Worm (Caenorhabditis elegans) whole organism, L4 larva: ENCODE results near the gene nhr-286.

Experiments used
- F26F4.8 ChIP-seq: fragments of 200-800 bp; sonication (Bioruptor generic); conservative IDR thresholded peaks from 2 replicates; pipeline ENCODE4 v1.3.6; 2022; ENCODE audit warnings: missing genetic modification characterization, missing compliant biosample characterization
- F37D6.2 ChIP-seq: sonication (generic microtip); optimal IDR thresholded peaks from 2 replicates; lab custom pipeline; 2016; ENCODE audit warnings: mild to moderate bottlenecking, missing genetic modification characterization, missing compliant biosample characterization
- R02D3.7 ChIP-seq: fragments of 150-350 bp; sonication (generic microtip); optimal IDR thresholded peaks from 3 replicates; lab custom pipeline; 2014; ENCODE audit warnings: missing biosample characterization, missing genetic modification characterization
- T26A8.4 ChIP-seq: fragments of 200-800 bp; sonication (Bioruptor generic); IDR thresholded peaks from 2 replicates; pipeline ENCODE4 v1.3.6; 2022; ENCODE audit warnings: missing genetic modification characterization, missing compliant biosample characterization
- Y48G9A.11 ChIP-seq: fragments of 200-800 bp; sonication (Bioruptor generic); IDR thresholded peaks from 2 replicates; pipeline ENCODE4 v1.3.6; 2022; ENCODE audit warnings: missing genetic modification reagents, missing genetic modification characterization, missing compliant biosample characterization
- ZK546.5 ChIP-seq, 2 experiments: sonication (generic microtip); optimal IDR thresholded peaks; 2 replicates each; lab custom pipeline; 2017; ENCODE audit warnings: missing biosample characterization in 2 of 2, missing genetic modification characterization in 2 of 2
- aha-1 ChIP-seq: fragments of 150-350 bp; peaks from one replicate; lab custom pipeline; 2014; ENCODE audit warnings: missing biosample characterization, missing genetic modification characterization
- aly-2 ChIP-seq: sonication (generic microtip); optimal IDR thresholded peaks from 2 replicates; lab custom pipeline; 2018; ENCODE audit warnings: missing biosample characterization, missing genetic modification characterization
- attf-4 ChIP-seq: sonication (generic microtip); optimal IDR thresholded peaks from 3 replicates; lab custom pipeline; 2017; ENCODE audit warnings: missing biosample characterization, missing genetic modification characterization
- ceh-62 ChIP-seq: sonication (generic microtip); optimal IDR thresholded peaks from 2 replicates; lab custom pipeline; 2017; ENCODE audit warnings: missing biosample characterization, missing genetic modification characterization
- ceh-82 ChIP-seq: sonication (generic microtip); optimal IDR thresholded peaks from 2 replicates; lab custom pipeline; 2017; ENCODE audit warnings: missing biosample characterization, missing genetic modification characterization
- ctbp-1 ChIP-seq: fragments of 200-800 bp; sonication (Bioruptor generic); IDR thresholded peaks from 2 replicates; pipeline ENCODE4 v1.3.6; 2022; ENCODE audit warnings: missing genetic modification reagents, missing genetic modification characterization, missing compliant biosample characterization
- dmd-6 ChIP-seq: fragments of 200-800 bp; sonication (Bioruptor generic); IDR thresholded peaks from 2 replicates; pipeline ENCODE4 v1.3.6; 2022; ENCODE audit warnings: missing genetic modification reagents, missing genetic modification characterization, missing compliant biosample characterization
- hlh-11 ChIP-seq: fragments of 200-800 bp; sonication (Bioruptor generic); optimal IDR thresholded peaks from 2 replicates; lab custom pipeline; 2018; ENCODE audit warnings: mild to moderate bottlenecking, missing genetic modification characterization, missing compliant biosample characterization
- hmg-1.1 ChIP-seq: fragments of 200-800 bp; sonication (Bioruptor generic); IDR thresholded peaks from 2 replicates; pipeline ENCODE4 v1.3.6; 2022; ENCODE audit warnings: missing genetic modification reagents, missing genetic modification characterization, missing compliant biosample characterization
- jun-1 ChIP-seq: fragments of 150-350 bp; optimal IDR thresholded peaks from 2 replicates; lab custom pipeline; 2014; ENCODE audit warnings: missing biosample characterization, missing genetic modification reagents, missing genetic modification characterization
- lin-38 ChIP-seq: fragments of 200-800 bp; sonication (Bioruptor generic); IDR thresholded peaks from 2 replicates; pipeline ENCODE4 v1.3.6; 2022; ENCODE audit warnings: missing genetic modification reagents, missing genetic modification characterization, missing compliant biosample characterization
- madf-5 ChIP-seq, 2 experiments: fragments of 200-800 bp; sonication (Bioruptor generic); IDR thresholded peaks; 2 replicates each; pipeline ENCODE4 v1.3.6; 2022; ENCODE audit warnings: missing compliant biosample characterization in 2 of 2, missing genetic modification characterization in 2 of 2
- madf-9 ChIP-seq: fragments of 200-800 bp; sonication (Bioruptor generic); conservative IDR thresholded peaks from 2 replicates; pipeline ENCODE4 v1.3.6; 2022; ENCODE audit warnings: missing genetic modification reagents, missing genetic modification characterization, missing compliant biosample characterization
- mxl-3 ChIP-seq: fragments of 200-800 bp; sonication (Bioruptor generic); optimal IDR thresholded peaks from 2 replicates; lab custom pipeline; 2018; ENCODE audit warnings: mild to moderate bottlenecking, missing genetic modification characterization, missing compliant biosample characterization
- nhr-77 ChIP-seq: fragments of 150-350 bp; optimal IDR thresholded peaks from 2 replicates; lab custom pipeline; 2014; ENCODE audit warnings: missing biosample characterization, missing genetic modification characterization
- php-3 ChIP-seq: fragments of 200-800 bp; sonication (Bioruptor generic); IDR thresholded peaks from 2 replicates; pipeline ENCODE4 v1.3.6; 2022; ENCODE audit warnings: missing genetic modification reagents, missing genetic modification characterization, missing compliant biosample characterization
- sdz-12 ChIP-seq: fragments of 200-800 bp; sonication (Bioruptor generic); optimal IDR thresholded peaks from 2 replicates; lab custom pipeline; 2018; ENCODE audit warnings: mild to moderate bottlenecking, missing genetic modification characterization, missing compliant biosample characterization
- set-16 ChIP-seq: fragments of 200-800 bp; sonication (Bioruptor generic); IDR thresholded peaks from 2 replicates; pipeline ENCODE4 v1.3.6; 2022; ENCODE audit warnings: missing genetic modification reagents, missing genetic modification characterization, missing compliant biosample characterization
- snpc-1.2 ChIP-seq: fragments of 200-800 bp; sonication (Bioruptor generic); IDR thresholded peaks from 2 replicates; pipeline ENCODE4 v1.3.6; 2022; ENCODE audit warnings: missing genetic modification reagents, missing genetic modification characterization, missing compliant biosample characterization
- tra-1 ChIP-seq: fragments of 200-800 bp; sonication (Bioruptor generic); IDR thresholded peaks from 2 replicates; pipeline ENCODE4 v1.3.6; 2022; ENCODE audit warnings: missing genetic modification reagents, missing genetic modification characterization, missing compliant biosample characterization
- unc-39 ChIP-seq: sonication (generic microtip); optimal IDR thresholded peaks from 2 replicates; lab custom pipeline; 2017; ENCODE audit warnings: missing biosample characterization, missing genetic modification characterization
- unc-62 ChIP-seq, 3 experiments: fragments of 150-350 bp in 1 of 3; sonication (generic microtip); optimal IDR thresholded peaks in 2 of 3; peaks in 1 of 3; 1 replicate in 1 of 3; 2 replicates in 2 of 3; lab custom pipeline; 2014 to 2017; ENCODE audit warnings: missing biosample characterization in 3 of 3, missing genetic modification characterization in 3 of 3, missing genetic modification reagents in 3 of 3, missing genotype in 1 of 3
- zfp-2 ChIP-seq: sonication (generic microtip); optimal IDR thresholded peaks from 2 replicates; lab custom pipeline; 2016; ENCODE audit warnings: mild to moderate bottlenecking, missing genetic modification characterization, missing compliant biosample characterization
- zip-11 ChIP-seq: fragments of 200-800 bp; sonication (Bioruptor generic); IDR thresholded peaks from 2 replicates; pipeline ENCODE4 v1.3.6; 2022; ENCODE audit warnings: missing genetic modification characterization, missing compliant biosample characterization
- zip-2 ChIP-seq: fragments of 150-350 bp; optimal IDR thresholded peaks from 2 replicates; lab custom pipeline; 2014; ENCODE audit warnings: missing biosample characterization, missing genetic modification characterization

nhr-286 gene

DNA sequence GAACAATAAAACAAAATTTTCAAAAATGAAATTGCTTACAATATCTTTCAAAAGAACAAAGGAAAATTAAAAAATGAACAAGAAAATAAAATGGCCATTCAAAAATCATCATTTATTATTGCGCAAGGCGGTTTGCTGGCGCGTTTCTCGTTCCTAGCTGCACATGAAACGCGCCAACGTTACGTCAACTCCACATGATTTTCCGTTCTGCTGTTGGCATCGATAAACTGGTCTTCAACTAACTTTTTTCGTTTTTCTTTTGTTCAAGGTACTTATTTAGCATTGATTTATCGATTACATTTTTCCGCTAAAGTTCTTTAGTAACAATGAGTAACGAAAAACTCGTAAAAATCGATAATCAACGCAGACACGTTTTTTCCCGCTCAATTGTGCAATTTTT, 31.0 kb downstream of the nhr-286 start, which contains the start of the genes Y57E12AL.6 and Y57E12AL.1 (continued):
- TF ChIP-seq unc-62 (GFP tag; optimal IDR thresholded peaks at IDR 0.05 in 1 of 2; lab: Kevin White, UChicago) (no peak), unc-62 (tag; optimal IDR thresholded peaks at IDR 0.05; lab: Kevin White, UChicago) (no peak)
- TF ChIP-seq, all 104 proteins: peak for 37

ce11 chrV:7059350-7059749, 32.1 kb downstream of the nhr-286 start, which contains the start of gene mdt-6:
Gene mdt-6, minus strand, starts transcription at chrV:7059624.
- TF ChIP-seq Y48G9A.11 (GFP tag; lab: Robert Waterston, UW) (no peak), T26A8.4 (GFP tag; lab: Robert Waterston, UW) (peak; percentile 53), zfp-2 (tag; lab: Kevin White, UChicago) (no peak), F37D6.2 (tag; lab: Kevin White, UChicago) (no peak), madf-9 (GFP tag; lab: Robert Waterston, UW) (no peak), unc-39 (tag; lab: Kevin White, UChicago) (no peak), R02D3.7 (tag; lab: Kevin White, UChicago) (no peak), aha-1 (tag; lab: Kevin White, UChicago) (peak; percentile 84), lin-38 (GFP tag; lab: Robert Waterston, UW) (no peak), unc-62 (GFP tag; optimal IDR thresholded peaks at IDR 0.05 in 1 of 2; lab: Kevin White, UChicago) (peak in 1 of 2 experiments; percentile 88), unc-62 (tag; optimal IDR thresholded peaks at IDR 0.05; lab: Kevin White, UChicago) (no peak), aly-2 (tag; lab: Kevin White, UChicago) (no peak), snpc-1.2 (GFP tag; lab: Robert Waterston, UW) (0 out of 2 replicates have a peak, but pooled peaks have one; percentile 26), tra-1 (GFP tag; lab: Robert Waterston, UW) (no peak), ctbp-1 (GFP tag; lab: Robert Waterston, UW) (0 out of 2 replicates have a peak, but pooled peaks have one; percentile 11), F26F4.8 (GFP tag; lab: Robert Waterston, UW) (no peak), nhr-77 (tag; lab: Kevin White, UChicago) (no peak)

DNA sequence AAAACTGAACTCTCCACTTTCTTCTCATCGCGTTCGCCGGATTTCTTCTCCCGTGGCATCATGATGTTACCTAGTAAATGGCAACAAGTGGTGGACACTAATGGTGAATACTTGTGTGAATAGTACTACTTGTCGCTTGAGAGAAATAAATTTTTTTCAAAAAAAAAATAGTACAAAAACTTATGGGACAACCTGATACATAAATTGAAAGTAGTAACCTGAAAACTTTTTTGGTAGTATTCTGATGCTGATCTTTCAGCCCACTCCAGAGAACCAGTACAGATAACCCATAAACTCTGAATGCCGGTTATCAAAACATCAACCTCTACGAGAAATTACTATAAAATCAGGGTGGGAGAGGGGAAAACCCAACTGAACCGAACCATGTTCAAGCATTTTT, 33.6 kb downstream of the nhr-286 start, which contains the start of gene Y57E12AL.2:
Gene Y57E12AL.2, plus strand, starts transcription at position 301 of the 400 bp plus-strand sequence.
- TF ChIP-seq aha-1 (tag; lab: Kevin White, UChicago): peak; percentile 21

DNA sequence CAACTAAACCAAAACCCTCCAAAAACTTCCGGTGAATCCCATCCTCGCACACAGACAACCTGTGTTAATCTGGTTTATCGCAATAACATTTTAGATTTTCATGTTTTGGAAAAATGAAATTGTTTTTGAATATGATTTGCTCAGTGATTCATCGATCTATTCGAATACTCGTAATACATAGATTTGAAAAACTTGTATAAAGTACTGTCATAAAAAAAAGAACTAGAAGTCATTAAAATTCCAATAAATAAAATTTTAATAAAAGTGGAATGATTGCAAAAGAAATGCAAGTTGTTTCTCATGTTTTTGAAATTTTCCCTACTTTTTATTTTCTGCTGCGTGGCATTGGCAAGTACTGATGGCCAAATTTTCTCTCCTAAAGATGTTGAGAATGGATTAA, 36.8 kb downstream of the nhr-286 start, which contains the start of gene spig-8:
Gene spig-8, plus strand, starts transcription at position 301 of the 400 bp plus-strand sequence.
- no peak for TF ChIP-seq unc-62 (GFP tag; optimal IDR thresholded peaks at IDR 0.05 in 1 of 2; lab: Kevin White, UChicago)
- TF ChIP-seq unc-62 (tag; optimal IDR thresholded peaks at IDR 0.05; lab: Kevin White, UChicago): no peak

ce11 chrV:7053100-7053499, 38.3 kb downstream of the nhr-286 start, which contains the start of gene txt-17:
Gene txt-17, minus strand, starts transcription at chrV:7053200.
- no peak for TF ChIP-seq hmg-1.1 (GFP tag; lab: Robert Waterston, UW)
- TF ChIP-seq ceh-82: no peak
- no peak for TF ChIP-seq ZK546.5 (tag; optimal IDR thresholded peaks at IDR 0.05; lab: Kevin White, UChicago)
- TF ChIP-seq dmd-6 (GFP tag; lab: Robert Waterston, UW): no peak
- TF ChIP-seq hlh-11 (tag; lab: Kevin White, UChicago): no peak
- TF ChIP-seq aha-1 (tag; lab: Kevin White, UChicago): no peak
- no peak for TF ChIP-seq ceh-62
- no peak for TF ChIP-seq attf-4 (tag; lab: Kevin White, UChicago)
- no peak for TF ChIP-seq mxl-3
- no peak for TF ChIP-seq zip-11 (GFP tag; lab: Robert Waterston, UW)
- TF ChIP-seq zip-2 (tag; lab: Kevin White, UChicago): no peak
- no peak for TF ChIP-seq jun-1
- no peak for TF ChIP-seq sdz-12
- TF ChIP-seq madf-5 (GFP tag; IDR thresholded peaks at IDR 0.05; lab: Robert Waterston, UW): no peak
- no peak for TF ChIP-seq set-16 (GFP tag; lab: Robert Waterston, UW)
- no peak for TF ChIP-seq aly-2 (tag; lab: Kevin White, UChicago)
- TF ChIP-seq php-3 (GFP tag; lab: Robert Waterston, UW): no peak
